Worm (Caenorhabditis elegans) whole organism, young adult: Measurements from ENCODE around the gene gei-13.

Source experiments
- F52B5.7 ChIP-seq: sonication (generic microtip); optimal IDR thresholded peaks from 2 replicates; lab custom pipeline; 2016; ENCODE audit warnings: mild to moderate bottlenecking, missing genetic modification characterization, missing compliant biosample characterization
- ama-1 ChIP-seq, 3 experiments: fragments of 150-350 bp in 1 of 3; sonication (generic microtip) in 2 of 3; optimal IDR thresholded peaks; 2 replicates each; lab custom pipeline; 2014 to 2018; ENCODE audit warnings: missing biosample characterization in 2 of 3, missing genetic modification characterization in 2 of 3, missing genetic modification reagents in 2 of 3
- chd-7 ChIP-seq: sonication (generic microtip); optimal IDR thresholded peaks from 2 replicates; lab custom pipeline; 2016; ENCODE audit warnings: mild to moderate bottlenecking, missing genetic modification characterization, moderate library complexity, missing compliant biosample characterization

ce11 chrIII:9583224-9583623, 53.7 kb downstream of the gei-13 start:
- TF ChIP-seq ama-1 (optimal IDR thresholded peaks at IDR 0.05; lab: Kevin White, UChicago) (no peak), ama-1 (GFP tag; optimal IDR thresholded peaks at IDR 0.05; lab: Kevin White, UChicago) (no peak), F52B5.7 (tag; lab: Kevin White, UChicago) (no peak), chd-7 (tag; lab: Kevin White, UChicago) (no peak)
